Worm (Caenorhabditis elegans) whole organism, L1 larva: ENCODE results near the gene str-243.

Source experiments
- ceh-82 ChIP-seq, 3 experiments: fragments of 150-350 bp in 1 of 3; sonication (generic microtip) in 2 of 3; optimal IDR thresholded peaks; 2 replicates each; lab custom pipeline; 2014 to 2017; ENCODE audit warnings: missing biosample characterization in 3 of 3, missing genetic modification characterization in 3 of 3
- lin-13 ChIP-seq: fragments of 150-350 bp; optimal IDR thresholded peaks from 2 replicates; lab custom pipeline; 2014; ENCODE audit warnings: missing biosample characterization, missing genetic modification reagents, missing genetic modification characterization
- lsy-2 ChIP-seq, 2 experiments: fragments of 150-350 bp; optimal IDR thresholded peaks; 2 replicates each; lab custom pipeline; 2014; ENCODE audit warnings: missing biosample characterization in 2 of 2, missing genetic modification characterization in 2 of 2
- pax-3 ChIP-seq: fragments of 200-800 bp; sonication (Bioruptor generic); optimal IDR thresholded peaks from 2 replicates; lab custom pipeline; 2018; ENCODE audit warnings: mild to moderate bottlenecking, missing genetic modification characterization, moderate library complexity, missing compliant biosample characterization
- sox-4 ChIP-seq: sonication (generic microtip); optimal IDR thresholded peaks from 2 replicates; lab custom pipeline; 2016; ENCODE audit warnings: missing genetic modification characterization, missing compliant biosample characterization

- TF ChIP-seq lsy-2 (tag; optimal IDR thresholded peaks at IDR 0.05; lab: Kevin White, UChicago) (no peak), sox-4 (tag; lab: Kevin White, UChicago) (no peak), ceh-82 (tag; optimal IDR thresholded peaks at IDR 0.05; lab: Kevin White, UChicago) (no peak), lin-13 (GFP tag; lab: Kevin White, UChicago) (no peak), pax-3 (tag; lab: Kevin White, UChicago) (no peak)
These were observed 740 bp upstream of the str-243 start, which contains the start of gene str-240 for ce11 chrV:1521845-1522244.
